Worm (Caenorhabditis elegans): ENCODE measurements around the gene srv-16.

Gene srv-16

ce11 chrIV:15940811-15941210 is 7.1 kb upstream of the srv-16 start:
- TF ChIP-seq ztf-11 (tag; optimal IDR thresholded peaks at IDR 0.05) (no peak), nhr-25 (tag; optimal IDR thresholded peaks at IDR 0.05) (no peak), nhr-6 (tag; optimal IDR thresholded peaks at IDR 0.05) (no peak), ztf-1 (GFP tag; conservative IDR thresholded peaks at IDR 0.05) (no peak)

ce11 chrIV:15938471-15938870 is 4.8 kb upstream of the srv-16 start:
- no peak for TF ChIP-seq ama-1 (optimal IDR thresholded peaks at IDR 0.05)
- no peak for TF ChIP-seq unc-55 (GFP tag; optimal IDR thresholded peaks at IDR 0.05)
- no peak for TF ChIP-seq zag-1 (tag; optimal IDR thresholded peaks at IDR 0.05)
- TF ChIP-seq elt-3 (tag; optimal IDR thresholded peaks at IDR 0.05), result no peak
- no peak for TF ChIP-seq egl-27 (tag; optimal IDR thresholded peaks at IDR 0.05)
- TF ChIP-seq lsy-2 (tag; optimal IDR thresholded peaks at IDR 0.05), result no peak
- no peak for TF ChIP-seq dmd-4 (tag; optimal IDR thresholded peaks at IDR 0.05)
- no peak for TF ChIP-seq ztf-11 (tag; optimal IDR thresholded peaks at IDR 0.05)
- TF ChIP-seq sma-3 (GFP tag; optimal IDR thresholded peaks at IDR 0.05), result no peak
- no peak for TF ChIP-seq nhr-237 (tag; optimal IDR thresholded peaks at IDR 0.05)
- no peak for TF ChIP-seq blmp-1 (tag; optimal IDR thresholded peaks at IDR 0.05; ENCODE audit: insufficient read depth)
- TF ChIP-seq nhr-10 (tag; optimal IDR thresholded peaks at IDR 0.05), result no peak
- no peak for TF ChIP-seq sma-9 (GFP tag; optimal IDR thresholded peaks at IDR 0.05)
- TF ChIP-seq sma-9 (tag; optimal IDR thresholded peaks at IDR 0.05), result no peak
- no peak for TF ChIP-seq ceh-16 (tag; optimal IDR thresholded peaks at IDR 0.05)
- no peak for TF ChIP-seq ZK546.5 (tag; optimal IDR thresholded peaks at IDR 0.05)
- no peak for TF ChIP-seq aly-2 (tag; optimal IDR thresholded peaks at IDR 0.05)
- no peak for TF ChIP-seq nhr-6 (tag; optimal IDR thresholded peaks at IDR 0.05)

- TF ChIP-seq mab-5 (tag; optimal IDR thresholded peaks at IDR 0.05) (no peak), F13H6.1 (tag; optimal IDR thresholded peaks at IDR 0.05) (no peak), elt-1 (tag; optimal IDR thresholded peaks at IDR 0.05) (no peak), ztf-11 (tag; optimal IDR thresholded peaks at IDR 0.05) (no peak), nhr-11 (tag; optimal IDR thresholded peaks at IDR 0.05) (no peak), ztf-4 (tag; optimal IDR thresholded peaks at IDR 0.05) (no peak), nhr-237 (tag; optimal IDR thresholded peaks at IDR 0.05) (no peak), lsy-2 (tag; optimal IDR thresholded peaks at IDR 0.05) (no peak), blmp-1 (tag; optimal IDR thresholded peaks at IDR 0.05; ENCODE audit: insufficient read depth) (no peak), elt-3 (tag; optimal IDR thresholded peaks at IDR 0.05) (no peak), nhr-6 (tag; optimal IDR thresholded peaks at IDR 0.05) (no peak), nhr-12 (tag; optimal IDR thresholded peaks at IDR 0.05) (no peak), sma-3 (GFP tag; optimal IDR thresholded peaks at IDR 0.05) (no peak), aly-2 (tag; optimal IDR thresholded peaks at IDR 0.05) (no peak), alr-1 (tag; optimal IDR thresholded peaks at IDR 0.05) (no peak), nhr-10 (tag; optimal IDR thresholded peaks at IDR 0.05) (no peak)
Observed at ce11 chrIV:15937088-15937487, 3.4 kb upstream of the srv-16 start.

ce11 chrIV:15931833-15932232 is 1.9 kb downstream of the srv-16 start:
- peak; percentile 30 for TF ChIP-seq F13H6.1 (tag; optimal IDR thresholded peaks at IDR 0.05)
- TF ChIP-seq nhr-21 (tag; optimal IDR thresholded peaks at IDR 0.05), result peak; percentile 38
- no peak for TF ChIP-seq unc-39 (tag; optimal IDR thresholded peaks at IDR 0.05)
- no peak for TF ChIP-seq dmd-4 (tag; optimal IDR thresholded peaks at IDR 0.05)
- TF ChIP-seq mab-5 (tag; optimal IDR thresholded peaks at IDR 0.05), result no peak
- TF ChIP-seq sem-4 (tag; optimal IDR thresholded peaks at IDR 0.05), result no peak
- peak; percentile 16 for TF ChIP-seq unc-55 (GFP tag; optimal IDR thresholded peaks at IDR 0.05)
- no peak for TF ChIP-seq fos-1 (tag; optimal IDR thresholded peaks at IDR 0.05)
- TF ChIP-seq lin-39 (tag; optimal IDR thresholded peaks at IDR 0.05), result no peak
- peak; percentile 2 for TF ChIP-seq C34F6.9 (tag; optimal IDR thresholded peaks at IDR 0.05)
- TF ChIP-seq nhr-23 (tag; optimal IDR thresholded peaks at IDR 0.05), result no peak
- TF ChIP-seq R02D3.7 (tag; optimal IDR thresholded peaks at IDR 0.05), result no peak
- TF ChIP-seq nhr-129 (tag; optimal IDR thresholded peaks at IDR 0.05), result peak; percentile 59
- TF ChIP-seq nhr-77 (tag; optimal IDR thresholded peaks at IDR 0.05), result no peak
- no peak for TF ChIP-seq gmeb-1 (tag; optimal IDR thresholded peaks at IDR 0.05)
- no peak for TF ChIP-seq ztf-11 (tag; optimal IDR thresholded peaks at IDR 0.05)
- TF ChIP-seq elt-1 (tag; optimal IDR thresholded peaks at IDR 0.05), result no peak
- no peak for TF ChIP-seq blmp-1 (tag; optimal IDR thresholded peaks at IDR 0.05; ENCODE audit: insufficient read depth)
- peak; percentile 11 for TF ChIP-seq sma-9 (GFP tag; optimal IDR thresholded peaks at IDR 0.05)
- TF ChIP-seq sma-9 (tag; optimal IDR thresholded peaks at IDR 0.05), result no peak
- no peak for TF ChIP-seq nhr-6 (tag; optimal IDR thresholded peaks at IDR 0.05)
- TF ChIP-seq mbf-1 (tag; optimal IDR thresholded peaks at IDR 0.05), result no peak
- TF ChIP-seq nhr-25 (tag; optimal IDR thresholded peaks at IDR 0.05), result no peak
- TF ChIP-seq lsy-2 (tag; optimal IDR thresholded peaks at IDR 0.05), result no peak
- TF ChIP-seq nhr-11 (tag; optimal IDR thresholded peaks at IDR 0.05), result no peak
- peak; percentile 50 for TF ChIP-seq lin-13 (GFP tag; optimal IDR thresholded peaks at IDR 0.05)
- TF ChIP-seq ceh-82 (tag; optimal IDR thresholded peaks at IDR 0.05), result no peak
- TF ChIP-seq ztf-1 (GFP tag; conservative IDR thresholded peaks at IDR 0.05), result no peak
- no peak for TF ChIP-seq ceh-16 (tag; optimal IDR thresholded peaks at IDR 0.05)
- TF ChIP-seq unc-62 (GFP tag; optimal IDR thresholded peaks at IDR 0.05), result no peak
- TF ChIP-seq nhr-12 (tag; optimal IDR thresholded peaks at IDR 0.05), result no peak
- TF ChIP-seq zag-1 (tag; optimal IDR thresholded peaks at IDR 0.05), result no peak
- no peak for TF ChIP-seq aly-2 (tag; optimal IDR thresholded peaks at IDR 0.05)
- TF ChIP-seq egl-27 (tag; optimal IDR thresholded peaks at IDR 0.05), result no peak
- peak; percentile 14 for TF ChIP-seq sma-3 (GFP tag; optimal IDR thresholded peaks at IDR 0.05)
- no peak for TF ChIP-seq ama-1 (optimal IDR thresholded peaks at IDR 0.05)
- no peak for TF ChIP-seq elt-3 (tag; optimal IDR thresholded peaks at IDR 0.05)
- TF ChIP-seq crh-2 (tag; optimal IDR thresholded peaks at IDR 0.05), result peak; percentile 43
- TF ChIP-seq ZK546.5 (tag; optimal IDR thresholded peaks at IDR 0.05), result no peak
- TF ChIP-seq ztf-4 (tag; optimal IDR thresholded peaks at IDR 0.05), result no peak
- TF ChIP-seq peb-1 (tag; optimal IDR thresholded peaks at IDR 0.05), result no peak
- TF ChIP-seq nhr-237 (tag; optimal IDR thresholded peaks at IDR 0.05), result no peak
